Worm (Caenorhabditis elegans) whole organism, L4 larva: ENCODE data around the gene clec-228.

Source experiments
- F44E2.7 ChIP-seq: fragments of 200-800 bp; sonication (Bioruptor generic); IDR thresholded peaks from 2 replicates; pipeline ENCODE4 v2.1.2; 2022; ENCODE audit warnings: missing genetic modification characterization, missing compliant biosample characterization
- aly-2 ChIP-seq: sonication (generic microtip); optimal IDR thresholded peaks from 2 replicates; lab custom pipeline; 2018; ENCODE audit warnings: missing biosample characterization, missing genetic modification characterization
- mxl-3 ChIP-seq: fragments of 200-800 bp; sonication (Bioruptor generic); optimal IDR thresholded peaks from 2 replicates; lab custom pipeline; 2018; ENCODE audit warnings: mild to moderate bottlenecking, missing genetic modification characterization, missing compliant biosample characterization
- saeg-2 ChIP-seq: fragments of 200-800 bp; sonication (Bioruptor generic); IDR thresholded peaks from 2 replicates; pipeline ENCODE4 v1.3.6; 2022; ENCODE audit warnings: missing genetic modification reagents, missing genetic modification characterization, missing compliant biosample characterization
- tag-97 ChIP-seq: fragments of 200-800 bp; sonication (Bioruptor generic); IDR thresholded peaks from 2 replicates; pipeline ENCODE4 v1.3.6; 2022; ENCODE audit warnings: missing genetic modification characterization, missing compliant biosample characterization

DNA sequence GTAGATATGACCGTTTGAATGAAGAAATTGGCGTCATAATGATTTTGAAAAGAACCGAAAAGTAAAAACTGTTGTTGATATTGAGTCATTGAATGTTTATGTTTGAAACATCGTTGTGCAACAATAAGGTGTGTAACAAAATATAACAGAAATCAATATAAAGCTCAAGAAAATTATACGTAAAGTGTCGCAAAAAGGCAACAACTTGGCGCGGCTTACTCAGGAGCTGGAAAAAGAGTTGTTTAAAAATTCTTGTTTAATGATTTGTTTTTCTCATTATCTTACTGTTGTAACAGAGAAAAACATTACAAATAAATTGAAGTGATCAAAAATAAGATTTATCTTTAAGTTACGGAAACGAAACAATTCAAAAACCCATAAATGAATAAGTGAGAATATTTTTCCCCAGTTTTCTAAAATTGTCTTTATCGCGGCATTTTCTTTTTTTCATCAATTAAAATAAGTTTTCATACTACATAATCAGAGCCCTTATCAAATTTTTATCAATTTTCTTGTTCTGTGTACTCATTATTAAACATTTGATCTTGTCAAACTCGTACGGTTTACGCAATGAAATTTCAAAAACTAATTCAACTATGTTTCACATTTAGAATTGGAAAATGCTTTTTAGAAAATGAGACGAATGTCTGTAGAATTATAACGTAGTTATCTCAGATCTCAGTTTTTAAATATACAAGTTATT, 11.4 kb downstream of the clec-228 start, which contains the start of gene ZK1037.6:
- no peak for TF ChIP-seq F44E2.7
- TF ChIP-seq tag-97 = no peak
- TF ChIP-seq saeg-2 (GFP tag; lab: Robert Waterston, UW) = no peak
- TF ChIP-seq mxl-3 = no peak
- no peak for TF ChIP-seq aly-2 (tag; lab: Kevin White, UChicago)
